Fruit fly (Drosophila melanogaster) Kc167 (cell line): Measurements from ENCODE around the gene CG9427.

Experiments used
- Myc ChIP-seq: fragments of >200 bp; optimal IDR thresholded peaks from 2 replicates; lab custom pipeline; 2017; ENCODE audit warnings: missing external identifiers
- Sin3A ChIP-seq: fragments of >200 bp; optimal IDR thresholded peaks from 2 replicates; lab custom pipeline; 2018; ENCODE audit warnings: missing external identifiers
- h ChIP-seq: fragments of >200 bp; optimal IDR thresholded peaks from 3 replicates; lab custom pipeline; 2018; ENCODE audit warnings: missing external identifiers
- insv ChIP-seq: fragments of >200 bp; optimal IDR thresholded peaks from 3 replicates; lab custom pipeline; 2018; ENCODE audit warnings: missing external identifiers
- psq ChIP-seq: fragments of >200 bp; optimal IDR thresholded peaks from 2 replicates; lab custom pipeline; 2017; ENCODE audit warnings: missing external identifiers
- ttk ChIP-seq: sonication (Bioruptor generic); optimal IDR thresholded peaks from 2 replicates; lab custom pipeline; 2017; ENCODE audit warnings: missing external identifiers

Gene CG9427

DNA sequence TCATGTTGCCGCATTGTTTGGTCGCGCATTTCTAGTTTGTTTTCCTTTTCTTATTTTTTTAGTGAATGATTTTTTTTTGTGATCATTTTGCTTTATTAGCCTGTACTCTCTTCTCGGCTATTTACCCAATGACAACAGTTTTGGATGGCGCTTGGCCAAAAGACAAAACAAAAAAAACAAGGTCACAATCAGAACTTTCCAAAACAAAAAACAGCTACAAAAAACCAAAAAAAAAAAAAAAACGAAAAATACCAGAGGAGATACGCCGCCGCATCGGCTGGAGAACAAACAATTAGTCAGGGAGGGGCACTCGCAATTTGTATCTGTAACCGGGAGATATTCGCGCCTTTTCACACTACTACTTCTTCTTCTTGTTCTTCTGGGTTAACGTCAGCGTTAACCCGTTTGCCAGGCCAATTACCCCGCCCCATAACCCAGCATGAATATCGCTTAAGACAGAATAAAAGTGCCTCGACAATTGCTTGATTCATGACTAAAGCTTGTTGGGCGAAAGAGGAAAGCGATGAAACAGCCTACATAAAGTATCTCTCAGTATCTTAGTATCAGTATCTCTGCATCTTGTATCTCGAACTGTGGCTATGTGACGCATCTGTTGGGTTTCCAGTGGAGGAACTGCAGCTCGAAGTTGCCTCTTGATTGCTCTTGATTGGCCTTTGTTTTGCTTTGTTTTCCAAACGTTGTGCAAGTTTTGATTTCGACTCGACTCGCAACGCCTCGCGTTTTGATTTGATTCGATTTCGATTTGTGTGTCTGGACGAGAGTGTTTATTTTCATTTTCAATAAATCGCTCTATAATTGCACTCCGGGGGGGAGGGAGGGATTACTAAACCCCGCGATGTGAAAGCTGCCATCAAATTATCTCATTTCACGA is 19.6 kb downstream of the CG9427 start:
- TF ChIP-seq Myc (lab: Kevin White, UChicago) (no peak), h (lab: Kevin White, UChicago) (no peak), insv (lab: Kevin White, UChicago) (no peak), Sin3A (lab: Kevin White, UChicago) (no peak), ttk (lab: Kevin White, UChicago) (no peak), psq (lab: Kevin White, UChicago) (no peak)

DNA sequence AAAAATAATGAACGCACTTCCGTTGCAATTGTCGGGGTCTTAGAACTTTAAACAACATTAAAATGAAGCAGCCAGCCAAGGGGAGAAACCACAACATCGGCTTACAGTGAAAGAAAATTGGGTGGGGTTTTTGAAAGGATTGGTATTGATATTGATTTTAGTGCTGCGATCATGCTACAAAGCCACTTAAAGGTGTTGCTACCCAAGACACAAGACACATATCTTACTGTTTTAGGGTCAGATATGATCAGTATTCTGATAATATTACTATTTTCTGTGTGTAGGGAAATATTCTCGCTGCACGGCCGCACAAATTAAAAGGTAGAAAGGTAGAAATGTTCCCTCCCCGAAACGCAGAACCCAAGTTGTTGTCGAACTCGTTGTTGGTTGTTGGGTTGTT is 21.6 kb downstream of the CG9427 start:
- TF ChIP-seq Sin3A (lab: Kevin White, UChicago) (no peak), Myc (lab: Kevin White, UChicago) (no peak), h (lab: Kevin White, UChicago) (no peak), ttk (lab: Kevin White, UChicago) (no peak), insv (lab: Kevin White, UChicago) (no peak), psq (lab: Kevin White, UChicago) (no peak)

DNA sequence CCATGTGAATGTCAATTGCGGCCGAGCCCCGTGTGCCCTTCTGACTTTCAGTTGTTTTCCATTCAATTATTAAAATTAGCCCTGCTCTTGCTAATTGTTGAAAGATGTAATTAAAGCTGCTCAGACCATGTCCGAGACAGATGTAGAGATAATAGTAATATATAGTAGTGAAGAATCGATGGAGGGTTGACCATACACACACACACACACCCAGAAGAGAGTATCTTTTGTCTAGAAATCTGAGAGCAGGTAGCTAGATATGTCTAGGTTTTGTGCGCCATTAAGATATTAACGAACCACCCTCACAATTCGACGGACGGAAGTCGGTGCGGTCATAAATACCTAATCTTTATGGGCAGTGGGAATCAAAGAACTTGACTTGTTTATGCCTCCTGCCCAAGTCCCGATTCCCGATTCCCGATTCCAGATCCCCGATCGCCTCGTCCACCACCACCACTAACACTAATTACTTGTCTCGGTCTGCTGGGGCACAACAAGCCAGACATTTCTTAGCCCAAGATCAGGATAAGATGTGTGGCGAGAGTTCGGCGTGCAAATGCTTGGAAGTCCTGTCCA is 22.2 kb downstream of the CG9427 start:
- no peak for TF ChIP-seq insv (lab: Kevin White, UChicago)
- no peak for TF ChIP-seq Sin3A (lab: Kevin White, UChicago)
- no peak for TF ChIP-seq ttk (lab: Kevin White, UChicago)
- no peak for TF ChIP-seq h (lab: Kevin White, UChicago)

dm6 chr3R:9603022-9603942 is 23.4 kb downstream of the CG9427 start:
- TF ChIP-seq psq (lab: Kevin White, UChicago) (no peak), Sin3A (lab: Kevin White, UChicago) (no peak), Myc (lab: Kevin White, UChicago) (no peak), ttk (lab: Kevin White, UChicago) (no peak), insv (lab: Kevin White, UChicago) (no peak), h (lab: Kevin White, UChicago) (no peak)

- TF ChIP-seq ttk (lab: Kevin White, UChicago) (no peak), psq (lab: Kevin White, UChicago) (no peak), Myc (lab: Kevin White, UChicago) (no peak), insv (lab: Kevin White, UChicago) (no peak), h (lab: Kevin White, UChicago) (no peak), Sin3A (lab: Kevin White, UChicago) (no peak)
These were observed 24.8 kb downstream of the CG9427 start for dm6 chr3R:9601949-9602348.

DNA sequence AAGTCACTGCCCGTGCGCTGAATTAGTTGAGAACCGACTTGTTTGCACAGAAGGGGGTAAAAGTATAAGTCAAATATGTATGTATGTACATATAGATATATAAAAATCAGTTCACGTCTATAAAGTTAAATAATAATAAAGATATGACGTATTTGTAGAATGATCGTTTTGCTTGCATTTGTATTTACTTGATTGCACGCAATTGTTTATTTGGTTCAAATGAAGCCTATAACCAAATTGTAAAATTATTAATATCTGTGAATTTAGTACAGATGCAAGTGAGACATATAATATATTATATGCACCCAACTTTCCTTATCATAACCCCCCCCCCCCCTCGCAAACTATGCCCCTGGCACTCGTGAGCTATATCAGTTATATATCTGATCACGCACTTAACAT is 26.2 kb downstream of the CG9427 start:
- TF ChIP-seq ttk (lab: Kevin White, UChicago) (no peak), Sin3A (lab: Kevin White, UChicago) (no peak), psq (lab: Kevin White, UChicago) (no peak), h (lab: Kevin White, UChicago) (no peak), Myc (lab: Kevin White, UChicago) (no peak), insv (lab: Kevin White, UChicago) (no peak)

DNA sequence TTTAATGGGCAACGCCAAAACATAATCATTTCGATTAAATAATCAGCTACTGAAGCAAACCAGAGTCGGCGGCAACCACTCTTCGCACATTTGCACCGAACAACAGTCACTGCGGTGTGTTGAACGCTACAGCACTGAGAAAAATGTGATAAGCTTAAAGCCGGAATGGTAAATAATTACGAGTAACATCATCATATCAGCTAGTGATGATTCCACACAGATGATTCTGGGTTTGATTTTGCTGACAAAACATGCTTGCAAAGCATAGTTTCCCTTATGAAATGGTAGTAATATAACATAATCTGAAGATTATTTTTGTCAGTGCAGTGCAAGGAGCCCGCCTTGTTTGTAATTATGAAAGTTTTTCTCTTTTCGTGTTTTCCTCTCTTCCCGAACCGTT is 28.6 kb downstream of the CG9427 start:
- TF ChIP-seq psq (lab: Kevin White, UChicago), result no peak
- TF ChIP-seq insv (lab: Kevin White, UChicago), result no peak
- no peak for TF ChIP-seq ttk (lab: Kevin White, UChicago)
- TF ChIP-seq h (lab: Kevin White, UChicago), result no peak
- no peak for TF ChIP-seq Sin3A (lab: Kevin White, UChicago)
- TF ChIP-seq Myc (lab: Kevin White, UChicago), result no peak

dm6 chr3R:9596615-9597014 is 30.1 kb downstream of the CG9427 start:
- no peak for TF ChIP-seq psq (lab: Kevin White, UChicago)
- no peak for TF ChIP-seq ttk (lab: Kevin White, UChicago)
- no peak for TF ChIP-seq Myc (lab: Kevin White, UChicago)
- no peak for TF ChIP-seq h (lab: Kevin White, UChicago)
- TF ChIP-seq insv (lab: Kevin White, UChicago), result no peak
- TF ChIP-seq Sin3A (lab: Kevin White, UChicago), result no peak

dm6 chr3R:9595681-9596357 is 30.9 kb downstream of the CG9427 start:
- TF ChIP-seq Myc (lab: Kevin White, UChicago), result no peak
- TF ChIP-seq psq (lab: Kevin White, UChicago), result no peak
- TF ChIP-seq insv (lab: Kevin White, UChicago), result no peak
- no peak for TF ChIP-seq ttk (lab: Kevin White, UChicago)
- TF ChIP-seq Sin3A (lab: Kevin White, UChicago), result no peak
- TF ChIP-seq h (lab: Kevin White, UChicago), result no peak

DNA sequence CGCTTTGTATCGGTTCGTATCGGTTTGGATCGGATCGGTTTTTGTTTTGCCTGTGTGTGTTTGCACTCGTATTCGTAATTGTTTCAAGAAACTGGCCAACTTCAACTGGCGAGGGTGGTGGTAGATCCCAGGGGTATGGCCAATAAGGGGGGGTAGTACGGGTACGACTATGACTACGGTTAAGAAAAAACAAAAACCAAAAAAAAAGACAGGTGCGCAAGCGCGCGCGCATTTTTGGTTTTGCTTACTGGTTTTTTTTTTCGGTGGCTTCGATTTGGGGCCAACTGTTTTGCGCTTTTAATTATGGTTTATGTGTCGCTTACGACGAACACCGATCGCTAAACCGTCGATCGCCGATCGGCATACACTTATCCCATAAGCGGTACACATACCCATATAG is 31.9 kb downstream of the CG9427 start:
- TF ChIP-seq Myc (lab: Kevin White, UChicago), result no peak
- TF ChIP-seq ttk (lab: Kevin White, UChicago), result no peak
- no peak for TF ChIP-seq psq (lab: Kevin White, UChicago)
- TF ChIP-seq Sin3A (lab: Kevin White, UChicago), result no peak
- no peak for TF ChIP-seq insv (lab: Kevin White, UChicago)
- no peak for TF ChIP-seq h (lab: Kevin White, UChicago)
